Worm (Caenorhabditis elegans) whole organism, L3 larva: Measurements from ENCODE around the gene bcs-1.

Experiments used
- ZK546.5 ChIP-seq: sonication (generic microtip); optimal IDR thresholded peaks from 2 replicates; lab custom pipeline; 2017; ENCODE audit warnings: missing biosample characterization, missing genetic modification characterization
- aly-2 ChIP-seq: fragments of 150-350 bp; optimal IDR thresholded peaks from 2 replicates; lab custom pipeline; 2014; ENCODE audit warnings: missing biosample characterization, missing genetic modification characterization
- ama-1 ChIP-seq: fragments of 150-350 bp; optimal IDR thresholded peaks from 2 replicates; lab custom pipeline; 2018
- ceh-16 ChIP-seq: sonication (generic microtip); optimal IDR thresholded peaks from 2 replicates; lab custom pipeline; 2017; ENCODE audit warnings: missing biosample characterization, missing genetic modification characterization
- ceh-28 ChIP-seq: fragments of 150-350 bp; optimal IDR thresholded peaks from 2 replicates; lab custom pipeline; 2014; ENCODE audit warnings: missing biosample characterization, missing genetic modification reagents, missing genetic modification characterization
- ceh-82 ChIP-seq: fragments of 150-350 bp; optimal IDR thresholded peaks from 2 replicates; lab custom pipeline; 2014; ENCODE audit warnings: missing biosample characterization, missing genetic modification characterization
- ceh-9 ChIP-seq: sonication (generic microtip); optimal IDR thresholded peaks from 2 replicates; lab custom pipeline; 2018; ENCODE audit warnings: missing biosample characterization, missing genetic modification characterization
- daf-12 ChIP-seq: fragments of 150-350 bp; optimal IDR thresholded peaks from 2 replicates; lab custom pipeline; 2014; ENCODE audit warnings: missing biosample characterization, missing genetic modification reagents, missing genetic modification characterization
- egl-27 ChIP-seq: sonication (generic microtip); optimal IDR thresholded peaks from 4 replicates; lab custom pipeline; 2017; ENCODE audit warnings: missing biosample characterization, missing genetic modification reagents, missing genetic modification characterization
- egl-5 ChIP-seq: fragments of 150-350 bp; optimal IDR thresholded peaks from 2 replicates; lab custom pipeline; 2017; ENCODE audit warnings: missing biosample characterization, missing genetic modification reagents, missing genetic modification characterization, inconsistent platforms
- elt-1 ChIP-seq: fragments of 150-350 bp; optimal IDR thresholded peaks from 2 replicates; lab custom pipeline; 2014; ENCODE audit warnings: missing biosample characterization, missing genetic modification characterization
- elt-2 ChIP-seq: sonication (generic microtip); optimal IDR thresholded peaks from 2 replicates; lab custom pipeline; 2016; ENCODE audit warnings: missing genetic modification reagents, mild to moderate bottlenecking, missing genetic modification characterization, missing compliant biosample characterization
- eor-1 ChIP-seq, 2 experiments: fragments of 150-350 bp; optimal IDR thresholded peaks; 2 replicates each; lab custom pipeline; 2014 to 2018; ENCODE audit warnings: missing biosample characterization in 2 of 2, missing genetic modification characterization in 2 of 2
- fkh-10 ChIP-seq: sonication (generic microtip); optimal IDR thresholded peaks from 2 replicates; lab custom pipeline; 2017; ENCODE audit warnings: missing biosample characterization, missing genetic modification reagents, missing genetic modification characterization
- fkh-2 ChIP-seq: fragments of 150-350 bp; optimal IDR thresholded peaks from 2 replicates; lab custom pipeline; 2014; ENCODE audit warnings: missing biosample characterization, missing genetic modification reagents, missing genetic modification characterization
- fos-1 ChIP-seq: fragments of 150-350 bp; optimal IDR thresholded peaks from 2 replicates; lab custom pipeline; 2014; ENCODE audit warnings: missing biosample characterization, missing genetic modification characterization
- hmg-11 ChIP-seq: sonication (generic microtip); optimal IDR thresholded peaks from 2 replicates; lab custom pipeline; 2016; ENCODE audit warnings: missing genetic modification characterization, missing compliant biosample characterization
- jun-1 ChIP-seq: fragments of 150-350 bp; optimal IDR thresholded peaks from 2 replicates; lab custom pipeline; 2014; ENCODE audit warnings: missing biosample characterization, missing genetic modification reagents, missing genetic modification characterization
- lin-15B ChIP-seq: fragments of 150-350 bp; optimal IDR thresholded peaks from 2 replicates; lab custom pipeline; 2014; ENCODE audit warnings: missing biosample characterization, missing genetic modification characterization
- lin-39 ChIP-seq: fragments of 150-350 bp; optimal IDR thresholded peaks from 2 replicates; lab custom pipeline; 2018; ENCODE audit warnings: missing biosample characterization, missing genetic modification reagents, missing genetic modification characterization
- lsy-12 ChIP-seq: sonication (generic microtip); optimal IDR thresholded peaks from 2 replicates; lab custom pipeline; 2016; ENCODE audit warnings: mild to moderate bottlenecking, missing genetic modification characterization, missing compliant biosample characterization
- mdl-1 ChIP-seq: fragments of 150-350 bp; optimal IDR thresholded peaks from 2 replicates; lab custom pipeline; 2014; ENCODE audit warnings: missing biosample characterization, missing genetic modification characterization
- nfya-1 ChIP-seq: sonication (generic microtip); optimal IDR thresholded peaks from 2 replicates; lab custom pipeline; 2017; ENCODE audit warnings: missing genetic modification characterization, mild to moderate bottlenecking, missing compliant biosample characterization, antibody characterized with exemption, moderate library complexity; ENCODE audit not compliant: insufficient read depth
- nhr-11 ChIP-seq: fragments of 150-350 bp; optimal IDR thresholded peaks from 2 replicates; lab custom pipeline; 2014; ENCODE audit warnings: missing biosample characterization, missing genetic modification characterization
- nhr-12 ChIP-seq: fragments of 150-350 bp; optimal IDR thresholded peaks from 2 replicates; lab custom pipeline; 2014; ENCODE audit warnings: missing biosample characterization, missing genetic modification characterization
- nhr-23 ChIP-seq: fragments of 150-350 bp; optimal IDR thresholded peaks from 2 replicates; lab custom pipeline; 2014; ENCODE audit warnings: missing biosample characterization, missing genetic modification reagents, missing genetic modification characterization
- nhr-237 ChIP-seq: fragments of 150-350 bp; optimal IDR thresholded peaks from 2 replicates; lab custom pipeline; 2014; ENCODE audit warnings: missing biosample characterization, missing genetic modification characterization
- nhr-28 ChIP-seq: fragments of 150-350 bp; optimal IDR thresholded peaks from 2 replicates; lab custom pipeline; 2014; ENCODE audit warnings: missing biosample characterization, missing genetic modification characterization
- nhr-43 ChIP-seq: sonication (generic microtip); optimal IDR thresholded peaks from 2 replicates; lab custom pipeline; 2016; ENCODE audit warnings: mild to moderate bottlenecking, missing genetic modification characterization, missing compliant biosample characterization; ENCODE audit not compliant: poor library complexity, severe bottlenecking
- nhr-67 ChIP-seq: fragments of 150-350 bp; optimal IDR thresholded peaks from 2 replicates; lab custom pipeline; 2014; ENCODE audit warnings: missing biosample characterization, missing genetic modification characterization
- nhr-76 ChIP-seq: fragments of 150-350 bp; sonication (generic microtip); optimal IDR thresholded peaks from 5 replicates; lab custom pipeline; 2014; ENCODE audit warnings: missing biosample characterization, missing genetic modification characterization
- nhr-77 ChIP-seq: fragments of 150-350 bp; optimal IDR thresholded peaks from 2 replicates; lab custom pipeline; 2014; ENCODE audit warnings: missing biosample characterization, missing genetic modification characterization
- pha-4 ChIP-seq: fragments of 150-350 bp; optimal IDR thresholded peaks from 2 replicates; lab custom pipeline; 2014; ENCODE audit warnings: missing biosample characterization, missing genetic modification reagents, missing genetic modification characterization
- pqm-1 ChIP-seq: fragments of 150-350 bp; optimal IDR thresholded peaks from 2 replicates; lab custom pipeline; 2017; ENCODE audit warnings: missing biosample characterization, missing genetic modification characterization, inconsistent platforms
- sea-2 ChIP-seq: fragments of 150-350 bp; sonication (generic microtip); optimal IDR thresholded peaks from 4 replicates; lab custom pipeline; 2014; ENCODE audit warnings: missing biosample characterization, missing genetic modification reagents, missing genetic modification characterization
- snpc-4 ChIP-seq: fragments of 150-350 bp; optimal IDR thresholded peaks from 2 replicates; lab custom pipeline; 2014; ENCODE audit warnings: missing biosample characterization, missing genetic modification characterization
- tbx-2 ChIP-seq: sonication (generic microtip); optimal IDR thresholded peaks from 2 replicates; lab custom pipeline; 2016; ENCODE audit warnings: mild to moderate bottlenecking, missing genetic modification characterization, missing compliant biosample characterization
- unc-39 ChIP-seq: sonication (generic microtip); optimal IDR thresholded peaks from 4 replicates; lab custom pipeline; 2017; ENCODE audit warnings: missing biosample characterization, missing genetic modification characterization
- zag-1 ChIP-seq: fragments of 150-350 bp; optimal IDR thresholded peaks from 2 replicates; lab custom pipeline; 2014; ENCODE audit warnings: missing biosample characterization, missing genetic modification characterization
- ztf-4 ChIP-seq: fragments of 150-350 bp; optimal IDR thresholded peaks from 2 replicates; lab custom pipeline; 2014; ENCODE audit warnings: missing biosample characterization, missing genetic modification characterization

The bcs-1 gene

DNA sequence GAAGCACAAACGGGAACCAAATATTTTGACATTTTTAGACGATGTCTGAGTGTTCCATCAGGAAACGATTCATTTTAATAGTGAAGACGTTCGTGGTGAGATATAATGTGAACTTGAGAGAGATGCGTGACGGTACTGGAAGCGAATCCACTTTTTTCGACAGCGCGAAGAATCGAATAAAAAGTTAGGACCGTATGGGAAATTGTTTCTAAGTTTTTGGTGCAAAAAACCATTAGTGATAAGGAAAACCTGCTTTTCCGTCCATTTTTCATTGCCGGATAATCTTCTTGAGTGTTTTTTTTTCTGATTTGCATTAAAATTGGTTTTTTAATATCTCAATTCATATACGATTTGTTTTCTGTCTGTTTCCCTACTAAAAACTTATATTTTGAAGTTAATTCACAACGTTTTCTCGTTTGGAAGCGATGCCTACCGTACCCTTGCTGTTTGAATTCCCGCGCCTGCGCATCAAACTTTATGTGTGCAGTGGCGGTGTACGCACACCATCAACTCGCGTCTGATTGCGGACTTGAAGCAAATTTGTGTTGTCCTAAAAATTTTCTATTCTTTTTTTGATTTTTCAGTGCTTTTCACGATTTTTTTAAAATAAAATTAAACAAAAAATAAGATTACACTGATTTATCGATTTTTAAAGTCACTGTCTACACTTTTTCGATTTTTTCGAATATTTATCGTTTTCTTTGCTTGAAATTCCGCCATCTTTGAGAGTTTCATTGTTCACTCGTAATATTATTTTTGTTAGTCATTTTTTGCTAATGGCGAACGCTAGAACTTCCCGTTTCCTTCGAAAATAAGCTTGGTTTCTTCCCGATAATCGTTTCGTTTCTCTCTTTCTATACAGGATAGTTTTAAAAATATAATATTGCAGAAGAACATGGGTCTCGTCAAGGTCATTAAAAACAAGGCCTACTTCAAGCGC, 1.6 kb upstream of the bcs-1 start, which contains the start of the genes col-38 and rpl-5 (continued):
- TF ChIP-seq ceh-9 (tag; lab: Kevin White, UChicago), result no peak
- TF ChIP-seq elt-2, result peak; percentile 72
- TF ChIP-seq nhr-28 (tag; lab: Kevin White, UChicago), result no peak
- peak; percentile 87 for TF ChIP-seq egl-5
- TF ChIP-seq snpc-4 (tag; lab: Kevin White, UChicago), result peak; percentile 78
- no peak for TF ChIP-seq eor-1 (tag; optimal IDR thresholded peaks at IDR 0.05; lab: Kevin White, UChicago)
- TF ChIP-seq nhr-77 (tag; lab: Kevin White, UChicago), result no peak
- TF ChIP-seq egl-27, result no peak
- no peak for TF ChIP-seq nhr-67 (tag; lab: Kevin White, UChicago)
- TF ChIP-seq fos-1, result no peak
- TF ChIP-seq fkh-2 (tag; lab: Kevin White, UChicago), result no peak
- peak; percentile 2 for TF ChIP-seq ztf-4 (tag; lab: Kevin White, UChicago)
- peak; percentile 93 for TF ChIP-seq lin-39 (tag; lab: Kevin White, UChicago)
- peak; percentile 97 for TF ChIP-seq nfya-1 (tag; lab: Kevin White, UChicago)
- peak; percentile 97 for TF ChIP-seq lin-15B
- TF ChIP-seq ceh-28 (tag; lab: Kevin White, UChicago), result peak; percentile 64
- TF ChIP-seq daf-12 (tag; lab: Kevin White, UChicago), result no peak
- TF ChIP-seq jun-1 (tag; lab: Kevin White, UChicago), result peak; percentile 66
- TF ChIP-seq zag-1 (tag; lab: Kevin White, UChicago), result no peak
- peak; percentile 7 for TF ChIP-seq ama-1 (lab: Kevin White, UChicago)
- TF ChIP-seq mdl-1, result no peak
- no peak for TF ChIP-seq nhr-12
- no peak for TF ChIP-seq ceh-82 (tag; lab: Kevin White, UChicago)
- no peak for TF ChIP-seq nhr-76 (tag; lab: Kevin White, UChicago)

DNA sequence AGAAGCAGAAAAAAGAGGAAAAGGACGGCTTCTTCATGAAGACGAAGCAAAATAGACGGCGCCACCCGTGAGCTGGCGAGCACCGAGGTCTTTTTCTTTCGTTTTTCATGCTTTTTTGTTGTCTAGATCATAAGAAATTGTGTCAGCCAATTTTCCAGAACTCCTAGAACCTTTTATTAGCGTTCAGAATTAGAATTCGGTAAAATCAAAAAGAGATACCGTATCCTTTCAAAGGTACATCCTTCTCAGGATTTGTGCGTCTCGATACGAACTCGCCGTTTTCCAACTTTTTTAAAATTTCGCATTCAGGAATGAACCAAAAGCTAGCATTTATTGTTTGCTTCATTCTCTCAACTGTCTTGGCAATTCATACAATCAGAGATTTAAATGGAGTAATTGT, 2.2 kb downstream of the bcs-1 start, which contains the start of gene F54C9.7:
F54C9.7 (plus strand) TSS at position 301 of the 400 bp plus-strand sequence.
- TF ChIP-seq lin-39 (tag; lab: Kevin White, UChicago) (no peak), pqm-1 (no peak), sea-2 (GFP tag; lab: Kevin White, UChicago) (no peak), egl-27 (no peak), nhr-23 (tag; lab: Kevin White, UChicago) (no peak), elt-2 (no peak), pha-4 (tag; lab: Kevin White, UChicago) (no peak)
- TF ChIP-seq, all 47 proteins: peak for 0

DNA sequence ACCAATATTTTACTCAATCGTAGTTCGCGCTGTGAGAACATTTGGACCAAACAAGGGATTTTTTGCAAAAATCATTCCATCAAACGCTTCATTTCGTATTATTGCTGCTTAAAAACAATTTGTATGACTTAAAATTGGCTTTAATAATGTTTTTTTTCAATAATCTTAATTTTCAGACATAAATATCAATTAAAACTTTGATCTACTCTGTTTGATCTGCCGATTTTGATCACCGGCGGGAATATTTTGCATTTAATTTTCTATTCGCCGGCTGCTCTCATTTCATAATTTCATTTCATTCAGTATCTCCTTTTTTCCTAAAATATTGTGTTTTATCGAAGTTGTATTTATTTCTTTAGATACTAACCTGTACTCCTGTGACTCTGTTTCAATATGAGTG, 4.3 kb downstream of the bcs-1 start, which contains the start of gene puf-5:
puf-5 (plus strand) TSS at position 358 of the 400 bp plus-strand sequence.
- TF ChIP-seq sea-2 (GFP tag; lab: Kevin White, UChicago) (no peak), pha-4 (tag; lab: Kevin White, UChicago) (no peak), snpc-4 (tag; lab: Kevin White, UChicago) (no peak), nhr-11 (tag; lab: Kevin White, UChicago) (no peak), ceh-28 (tag; lab: Kevin White, UChicago) (no peak), unc-39 (tag; lab: Kevin White, UChicago) (no peak), nhr-76 (tag; lab: Kevin White, UChicago) (no peak)

DNA sequence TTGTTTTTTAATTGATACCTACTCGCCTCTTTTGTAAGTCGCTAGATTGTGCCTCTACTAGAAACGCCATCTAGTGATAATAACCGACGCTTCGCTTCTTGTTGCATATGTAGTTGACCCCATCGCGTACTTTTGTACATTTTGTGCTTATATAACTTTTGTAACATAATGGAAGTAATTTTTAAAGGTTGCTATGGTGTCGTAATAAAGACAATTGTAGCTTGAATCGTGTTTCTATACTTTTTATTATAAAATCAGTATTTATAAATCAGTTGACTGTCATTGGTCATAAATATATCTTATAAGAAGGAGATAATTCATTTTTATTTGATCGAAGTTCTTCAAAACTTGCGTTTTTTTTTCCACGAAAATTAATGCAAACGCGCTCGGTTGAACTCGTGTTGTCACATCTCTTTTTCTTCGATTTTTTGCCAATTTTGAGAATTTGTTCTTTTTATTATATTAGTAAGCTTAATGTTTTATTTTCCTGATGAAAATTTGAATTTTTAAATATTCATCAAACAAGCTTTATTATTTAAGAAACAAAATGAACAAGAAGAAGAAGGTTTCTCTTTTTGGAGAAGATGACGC, 6.7 kb downstream of the bcs-1 start, which contains the start of gene F54C9.9:
F54C9.9 (plus strand) TSS at position 541 of the 591 bp plus-strand sequence.
- TF ChIP-seq ceh-16, result no peak
- TF ChIP-seq tbx-2 (tag; lab: Kevin White, UChicago), result no peak
- no peak for TF ChIP-seq nhr-23 (tag; lab: Kevin White, UChicago)
- TF ChIP-seq egl-5, result no peak
- TF ChIP-seq nhr-12, result no peak
- TF ChIP-seq nhr-237 (tag; lab: Kevin White, UChicago), result no peak
- TF ChIP-seq sea-2 (GFP tag; lab: Kevin White, UChicago), result no peak
- TF ChIP-seq ZK546.5 (tag; lab: Kevin White, UChicago), result no peak
- no peak for TF ChIP-seq nhr-28 (tag; lab: Kevin White, UChicago)
- TF ChIP-seq ceh-28 (tag; lab: Kevin White, UChicago), result no peak
- TF ChIP-seq ceh-9 (tag; lab: Kevin White, UChicago), result no peak
- peak; percentile 35 for TF ChIP-seq nhr-67 (tag; lab: Kevin White, UChicago)
- peak; percentile 21 for TF ChIP-seq nfya-1 (tag; lab: Kevin White, UChicago)
- no peak for TF ChIP-seq jun-1 (tag; lab: Kevin White, UChicago)
- TF ChIP-seq eor-1 (tag; optimal IDR thresholded peaks at IDR 0.05; lab: Kevin White, UChicago), result no peak
- no peak for TF ChIP-seq daf-12 (tag; lab: Kevin White, UChicago)
- TF ChIP-seq nhr-77 (tag; lab: Kevin White, UChicago), result no peak
- TF ChIP-seq hmg-11 (tag; lab: Kevin White, UChicago), result no peak
- no peak for TF ChIP-seq lin-39 (tag; lab: Kevin White, UChicago)
- TF ChIP-seq pha-4 (tag; lab: Kevin White, UChicago), result peak; percentile 71
- TF ChIP-seq lin-15B, result peak; percentile 42
- TF ChIP-seq pqm-1, result no peak
- TF ChIP-seq unc-39 (tag; lab: Kevin White, UChicago), result no peak
- TF ChIP-seq aly-2 (tag; lab: Kevin White, UChicago), result no peak
- no peak for TF ChIP-seq mdl-1
- TF ChIP-seq nhr-11 (tag; lab: Kevin White, UChicago), result no peak
- TF ChIP-seq nhr-43, result no peak
- no peak for TF ChIP-seq ceh-82 (tag; lab: Kevin White, UChicago)
- no peak for TF ChIP-seq fkh-10 (GFP tag; lab: Kevin White, UChicago)
- TF ChIP-seq elt-1 (tag; lab: Kevin White, UChicago), result no peak
- TF ChIP-seq lsy-12, result no peak
